Fruit fly (Drosophila melanogaster) whole organism, prepupa: Measurements from ENCODE around the gene Rab9.

Experiments
- CG16779 ChIP-seq: fragments of 200-800 bp; sonication (Bioruptor generic); optimal IDR thresholded peaks from 3 replicates; lab custom pipeline; 2017; ENCODE audit warnings: missing biosample characterization, mild to moderate bottlenecking, missing genetic modification characterization
- CG32006 ChIP-seq: fragments of 200-800 bp; sonication (Bioruptor generic); optimal IDR thresholded peaks from 3 replicates; lab custom pipeline; 2017; ENCODE audit warnings: missing biosample characterization, mild to moderate bottlenecking, missing genetic modification characterization
- CG4318 ChIP-seq: fragments of 200-800 bp; sonication (Bioruptor generic); optimal IDR thresholded peaks from 3 replicates; lab custom pipeline; 2017; ENCODE audit warnings: missing biosample characterization, mild to moderate bottlenecking, missing genetic modification characterization
- CG6808 ChIP-seq: fragments of 200-800 bp; sonication (Bioruptor generic); optimal IDR thresholded peaks from 3 replicates; lab custom pipeline; 2017; ENCODE audit warnings: missing biosample characterization, missing genetic modification characterization, mild to moderate bottlenecking, moderate library complexity, missing genetic modification reagents
- CG6854 ChIP-seq: fragments of 200-800 bp; sonication (Bioruptor generic); optimal IDR thresholded peaks from 2 replicates; lab custom pipeline; 2017; ENCODE audit warnings: missing biosample characterization, mild to moderate bottlenecking, missing genetic modification characterization
- CG8119 ChIP-seq: fragments of 200-800 bp; sonication (Bioruptor generic); IDR thresholded peaks from 3 replicates; pipeline ENCODE4 v1.3.6; 2022; ENCODE audit warnings: missing biosample characterization, missing genetic modification characterization
- Hr39 ChIP-seq: fragments of 200-800 bp; sonication (Bioruptor generic); optimal IDR thresholded peaks from 2 replicates; lab custom pipeline; 2016; ENCODE audit warnings: missing biosample characterization, missing genetic modification characterization
- Met ChIP-seq: fragments of 200-800 bp; sonication (Bioruptor generic); optimal IDR thresholded peaks from 3 replicates; lab custom pipeline; 2016; ENCODE audit warnings: missing biosample characterization, missing genetic modification characterization
- OdsH ChIP-seq: fragments of 200-800 bp; sonication (Bioruptor generic); optimal IDR thresholded peaks from 3 replicates; lab custom pipeline; 2016; ENCODE audit warnings: missing biosample characterization, missing genetic modification characterization
- achi ChIP-seq: fragments of 200-800 bp; sonication (Bioruptor generic); optimal IDR thresholded peaks from 3 replicates; lab custom pipeline; 2016; ENCODE audit warnings: missing biosample characterization, missing genetic modification characterization
- cyc ChIP-seq: fragments of 200-800 bp; sonication (Bioruptor generic); optimal IDR thresholded peaks from 3 replicates; lab custom pipeline; 2016; ENCODE audit warnings: missing biosample characterization, missing genetic modification characterization
- dsx ChIP-seq: fragments of 200-800 bp; optimal IDR thresholded peaks from 3 replicates; lab custom pipeline; 2019; ENCODE audit warnings: missing biosample characterization, mild to moderate bottlenecking, missing genetic modification characterization, moderate library complexity; ENCODE audit not compliant: poor library complexity, severe bottlenecking
- fd59A ChIP-seq: fragments of 200-800 bp; sonication (Bioruptor generic); optimal IDR thresholded peaks from 2 replicates; lab custom pipeline; 2017; ENCODE audit warnings: missing biosample characterization, mild to moderate bottlenecking, missing genetic modification characterization, missing genetic modification reagents
- fd85E ChIP-seq: fragments of 200-800 bp; sonication (Bioruptor generic); optimal IDR thresholded peaks from 3 replicates; lab custom pipeline; 2016; ENCODE audit warnings: missing biosample characterization, missing genetic modification characterization

- TF ChIP-seq CG8119 (GFP tag; lab: Robert Waterston, UW) (no peak), CG6854 (GFP tag; lab: Kevin White, UChicago) (no peak), fd59A (GFP tag; lab: Kevin White, UChicago) (no peak), fd85E (GFP tag; lab: Kevin White, UChicago) (no peak), CG16779 (tag; lab: Kevin White, UChicago) (no peak), CG4318 (GFP tag; lab: Kevin White, UChicago) (no peak), CG6808 (GFP tag; lab: Kevin White, UChicago) (no peak), Hr39 (GFP tag; lab: Kevin White, UChicago) (no peak), CG32006 (GFP tag; lab: Kevin White, UChicago) (no peak), cyc (GFP tag; lab: Kevin White, UChicago) (no peak), dsx (GFP tag; lab: Kevin White, UChicago) (peak; percentile 36), OdsH (GFP tag; lab: Kevin White, UChicago) (no peak), Met (GFP tag; lab: Kevin White, UChicago) (no peak), achi (no peak)
Measured at dm6 chr2L:19414233-19414749, 18.1 kb upstream of the Rab9 start.
